Worm (Caenorhabditis elegans) whole organism, L3 larva: ENCODE measurements around the gene msp-55.

Experiments
- ceh-82 ChIP-seq: fragments of 150-350 bp; optimal IDR thresholded peaks from 2 replicates; lab custom pipeline; 2014; ENCODE audit warnings: missing biosample characterization, missing genetic modification characterization
- daf-12 ChIP-seq: fragments of 150-350 bp; optimal IDR thresholded peaks from 2 replicates; lab custom pipeline; 2014; ENCODE audit warnings: missing biosample characterization, missing genetic modification reagents, missing genetic modification characterization
- elt-2 ChIP-seq: sonication (generic microtip); optimal IDR thresholded peaks from 2 replicates; lab custom pipeline; 2016; ENCODE audit warnings: missing genetic modification reagents, mild to moderate bottlenecking, missing genetic modification characterization, missing compliant biosample characterization
- nhr-23 ChIP-seq: fragments of 150-350 bp; optimal IDR thresholded peaks from 2 replicates; lab custom pipeline; 2014; ENCODE audit warnings: missing biosample characterization, missing genetic modification reagents, missing genetic modification characterization
- snpc-4 ChIP-seq: fragments of 150-350 bp; optimal IDR thresholded peaks from 2 replicates; lab custom pipeline; 2014; ENCODE audit warnings: missing biosample characterization, missing genetic modification characterization

- TF ChIP-seq snpc-4 (no peak), daf-12 (tag; lab: Kevin White, UChicago) (no peak), ceh-82 (no peak), elt-2 (no peak), nhr-23 (no peak)
Observed at ce11 chrIV:5060984-5061383, 5.2 kb upstream of the msp-55 start, which contains the start of gene C09B9.7.
